Fruit fly (Drosophila melanogaster) Kc167 (cell line): Measurements from ENCODE around the gene Dfd.

Experiments used
- Myc ChIP-seq: fragments of >200 bp; optimal IDR thresholded peaks from 2 replicates; lab custom pipeline; 2017; ENCODE audit warnings: missing external identifiers
- Sin3A ChIP-seq: fragments of >200 bp; optimal IDR thresholded peaks from 2 replicates; lab custom pipeline; 2018; ENCODE audit warnings: missing external identifiers
- h ChIP-seq: fragments of >200 bp; optimal IDR thresholded peaks from 3 replicates; lab custom pipeline; 2018; ENCODE audit warnings: missing external identifiers
- insv ChIP-seq: fragments of >200 bp; optimal IDR thresholded peaks from 3 replicates; lab custom pipeline; 2018; ENCODE audit warnings: missing external identifiers
- psq ChIP-seq: fragments of >200 bp; optimal IDR thresholded peaks from 2 replicates; lab custom pipeline; 2017; ENCODE audit warnings: missing external identifiers
- ttk ChIP-seq: sonication (Bioruptor generic); optimal IDR thresholded peaks from 2 replicates; lab custom pipeline; 2017; ENCODE audit warnings: missing external identifiers

The Dfd gene

DNA sequence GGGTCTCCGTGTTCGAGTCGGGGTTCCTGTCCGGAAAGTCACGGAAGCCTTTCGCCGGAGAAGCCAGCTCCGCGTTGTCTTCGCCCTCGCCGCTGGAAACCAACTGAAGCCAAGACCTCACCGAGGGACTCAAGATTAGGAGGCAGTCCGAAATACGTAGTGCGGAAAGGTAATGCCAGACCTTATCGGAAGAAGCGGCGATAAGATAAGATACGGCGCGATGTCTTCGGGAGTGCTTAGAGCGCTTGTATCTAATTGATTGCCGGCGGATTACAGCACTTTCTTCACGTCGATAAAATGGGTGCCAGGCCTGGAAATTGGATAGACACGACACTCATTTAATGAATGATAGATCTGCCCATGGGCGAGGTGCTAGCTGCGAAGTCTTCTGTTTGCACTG, 18.2 kb downstream of the Dfd start:
- TF ChIP-seq h (lab: Kevin White, UChicago) (no peak), insv (lab: Kevin White, UChicago) (no peak), ttk (lab: Kevin White, UChicago) (no peak), Sin3A (lab: Kevin White, UChicago) (no peak), psq (lab: Kevin White, UChicago) (no peak), Myc (lab: Kevin White, UChicago) (no peak)

DNA sequence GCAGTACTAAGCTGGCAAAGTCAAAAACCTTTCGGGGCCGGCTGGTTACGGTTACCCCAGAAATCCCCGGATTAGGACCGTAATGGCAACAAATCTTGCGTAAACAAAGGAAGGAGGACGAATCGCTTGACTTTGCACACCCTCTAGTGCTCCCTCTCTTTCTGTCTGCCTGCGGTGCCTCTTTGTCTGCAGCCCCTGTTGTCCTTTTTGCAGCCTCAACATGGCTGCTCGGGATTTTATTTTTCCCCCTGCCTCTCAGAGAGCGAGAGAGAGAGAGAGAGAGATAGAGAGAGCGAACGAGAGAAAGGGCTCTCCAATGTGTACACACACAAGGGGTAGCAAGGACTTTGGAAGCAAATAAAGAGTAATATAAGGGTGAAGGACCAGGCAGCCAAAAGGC, 18.9 kb downstream of the Dfd start:
- no peak for TF ChIP-seq h (lab: Kevin White, UChicago)
- no peak for TF ChIP-seq Sin3A (lab: Kevin White, UChicago)
- no peak for TF ChIP-seq psq (lab: Kevin White, UChicago)
- no peak for TF ChIP-seq ttk (lab: Kevin White, UChicago)
- no peak for TF ChIP-seq Myc (lab: Kevin White, UChicago)
- no peak for TF ChIP-seq insv (lab: Kevin White, UChicago)

DNA sequence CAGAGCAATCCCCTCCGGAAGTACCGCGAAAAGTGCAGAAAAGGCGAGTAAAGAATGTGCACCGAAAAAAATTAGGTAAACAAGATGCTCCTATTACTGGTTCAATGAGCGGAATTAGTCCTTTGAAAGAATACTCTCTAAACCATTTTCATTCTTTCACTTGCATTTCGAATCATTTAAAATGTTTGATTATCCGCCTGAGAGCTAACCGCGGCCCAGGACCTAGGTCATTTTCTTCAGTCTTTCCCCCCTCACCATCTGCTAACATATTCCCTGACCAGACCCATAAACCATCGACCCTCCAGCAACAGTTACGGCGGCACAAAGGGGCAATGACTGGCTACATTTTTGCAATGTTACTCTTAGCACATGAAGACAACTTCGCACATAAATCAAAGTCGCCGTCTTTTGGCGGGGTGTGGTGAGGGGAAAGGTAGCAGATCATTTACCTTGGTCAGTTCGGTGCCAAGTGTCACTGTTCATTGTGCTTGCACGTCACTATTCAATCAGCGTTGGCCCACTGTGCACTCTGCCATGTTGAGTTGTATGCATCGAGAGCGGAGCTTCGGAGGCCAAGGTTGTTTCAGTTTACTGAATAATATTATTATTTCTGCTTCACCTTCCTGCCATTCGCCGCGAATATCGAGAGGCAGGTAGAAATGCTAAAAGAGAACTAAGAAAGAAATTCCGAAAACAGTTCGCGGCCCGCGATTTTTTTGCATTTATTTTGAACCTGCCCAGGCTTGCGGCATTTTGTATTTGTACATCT, 20.7 kb downstream of the Dfd start:
- no peak for TF ChIP-seq ttk (lab: Kevin White, UChicago)
- no peak for TF ChIP-seq insv (lab: Kevin White, UChicago)
- TF ChIP-seq psq (lab: Kevin White, UChicago) = no peak
- TF ChIP-seq Sin3A (lab: Kevin White, UChicago) = no peak
- TF ChIP-seq Myc (lab: Kevin White, UChicago) = no peak
- TF ChIP-seq h (lab: Kevin White, UChicago) = no peak

DNA sequence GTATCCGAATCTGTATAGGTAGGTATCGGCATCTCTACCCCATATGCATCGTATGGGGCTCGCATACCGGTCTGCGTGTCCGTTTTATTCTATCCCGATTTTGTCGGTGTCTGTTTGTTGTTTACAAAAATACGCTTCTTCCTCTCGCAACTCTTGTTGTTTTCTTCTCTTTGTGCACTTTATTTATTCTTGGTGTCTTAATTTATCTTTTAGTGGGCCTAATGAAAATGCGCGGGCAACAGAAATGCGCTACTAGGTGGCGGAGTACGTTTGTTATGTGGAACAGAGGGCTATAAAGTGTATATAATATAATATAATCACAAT, 21.2 kb downstream of the Dfd start:
- no peak for TF ChIP-seq Sin3A (lab: Kevin White, UChicago)

DNA sequence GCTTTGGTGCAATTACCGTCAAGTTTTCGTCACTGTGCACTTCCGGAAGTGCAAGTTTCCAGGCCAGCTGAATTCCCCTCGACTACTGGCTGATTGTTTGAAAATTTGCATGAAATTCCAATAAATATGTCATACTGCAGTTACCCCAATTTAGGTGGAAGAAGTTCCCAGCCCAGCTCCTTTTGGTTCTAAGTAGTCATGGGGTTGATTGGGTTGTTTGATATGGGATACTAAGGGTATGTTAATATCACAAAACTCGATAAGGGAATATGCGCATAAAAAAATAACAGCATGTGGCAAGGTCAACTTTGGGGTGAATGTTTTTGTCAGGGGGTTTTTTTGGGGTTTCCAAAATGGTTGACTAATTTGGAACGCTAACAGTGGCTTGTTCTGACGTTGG, 21.6 kb downstream of the Dfd start:
- TF ChIP-seq h (lab: Kevin White, UChicago) (no peak), Myc (lab: Kevin White, UChicago) (no peak), psq (lab: Kevin White, UChicago) (no peak), insv (lab: Kevin White, UChicago) (no peak), ttk (lab: Kevin White, UChicago) (no peak), Sin3A (lab: Kevin White, UChicago) (no peak)

DNA sequence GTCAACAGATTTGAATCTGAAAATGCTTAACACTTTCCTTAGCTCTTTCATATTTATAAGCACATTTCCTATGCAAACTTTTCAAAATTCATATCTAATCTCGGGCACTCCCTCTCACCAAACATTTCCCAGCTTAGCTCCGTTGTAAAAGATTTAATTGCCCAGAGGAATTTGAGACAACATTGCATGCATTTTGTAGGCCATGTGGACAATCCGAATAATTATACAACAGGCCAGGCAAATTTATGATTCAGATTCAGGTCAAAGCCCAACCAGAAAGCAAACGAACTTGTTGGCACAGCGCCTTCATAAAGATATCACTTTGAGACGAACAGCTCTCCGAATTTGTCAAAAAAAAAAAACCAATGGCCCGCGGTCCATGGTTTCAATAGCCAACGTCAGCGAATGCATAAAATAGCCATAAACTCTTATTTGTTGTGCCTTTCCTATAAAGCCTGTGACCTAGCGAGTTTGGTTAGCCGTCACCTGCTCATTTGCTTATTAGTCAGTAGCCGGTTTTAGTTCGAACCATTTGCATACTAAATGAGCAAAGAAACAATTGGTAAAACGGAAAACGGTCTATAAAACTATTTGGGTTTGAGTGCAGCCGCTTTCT, 22.4 kb downstream of the Dfd start:
- TF ChIP-seq insv (lab: Kevin White, UChicago) = no peak
- TF ChIP-seq ttk (lab: Kevin White, UChicago) = no peak
- no peak for TF ChIP-seq psq (lab: Kevin White, UChicago)
- no peak for TF ChIP-seq h (lab: Kevin White, UChicago)
- no peak for TF ChIP-seq Sin3A (lab: Kevin White, UChicago)
- TF ChIP-seq Myc (lab: Kevin White, UChicago) = no peak

DNA sequence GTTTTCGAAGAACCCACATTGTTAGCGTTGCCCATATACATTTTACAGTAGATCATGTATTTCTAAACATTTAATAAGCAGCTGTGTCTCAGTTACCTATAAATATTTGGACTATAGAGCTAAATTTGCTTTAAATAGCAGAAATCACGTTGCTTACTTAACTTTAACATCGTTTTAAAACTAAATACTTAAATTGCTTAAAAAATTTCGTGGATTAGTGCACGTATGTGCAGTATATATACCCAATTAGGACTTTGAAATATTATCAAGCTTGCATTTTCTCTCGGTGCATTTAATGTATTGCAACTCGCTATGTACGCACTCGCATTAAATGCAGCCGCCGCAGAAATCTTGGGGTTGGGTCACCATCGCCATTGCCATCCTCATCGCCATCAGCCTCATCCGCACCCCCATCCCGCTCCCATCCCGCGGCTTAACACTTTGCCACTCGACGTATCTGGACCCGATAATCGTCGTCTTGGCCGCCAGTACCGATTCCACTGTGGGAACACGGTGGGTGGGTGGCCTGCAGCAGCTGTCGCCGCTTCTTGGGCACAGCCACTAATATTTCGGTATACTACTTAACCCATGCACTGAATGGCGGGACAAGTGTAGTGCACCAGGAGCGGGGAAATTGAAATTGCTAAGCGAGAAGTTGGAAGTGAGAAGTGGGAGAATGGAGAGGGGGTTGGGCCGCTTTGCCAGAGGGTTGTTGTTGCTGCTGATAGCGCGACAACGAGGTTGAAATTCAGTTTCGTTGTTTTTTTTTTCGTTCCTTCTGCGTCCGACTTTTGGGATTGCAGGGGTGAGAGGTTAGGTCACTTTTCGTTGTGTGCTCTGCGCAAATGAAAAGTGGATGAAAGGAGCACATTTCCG, 23.5 kb downstream of the Dfd start:
- no peak for TF ChIP-seq ttk (lab: Kevin White, UChicago)
- no peak for TF ChIP-seq h (lab: Kevin White, UChicago)
- no peak for TF ChIP-seq Myc (lab: Kevin White, UChicago)
- no peak for TF ChIP-seq psq (lab: Kevin White, UChicago)
- TF ChIP-seq Sin3A (lab: Kevin White, UChicago) = no peak
- no peak for TF ChIP-seq insv (lab: Kevin White, UChicago)

DNA sequence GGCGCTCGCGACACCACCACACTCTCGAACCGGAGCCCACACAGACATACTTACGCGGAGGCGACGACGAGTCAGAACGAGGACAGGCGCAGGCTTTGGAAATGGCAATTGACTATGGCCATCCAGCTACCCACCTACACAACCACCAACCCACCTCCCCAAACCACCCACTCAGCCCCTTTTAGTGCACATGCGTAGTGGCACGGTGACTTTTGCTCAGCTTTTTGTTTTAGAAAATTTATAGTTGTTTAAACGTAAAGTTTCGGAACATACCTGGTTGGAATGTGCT, 24.1 kb downstream of the Dfd start:
- no peak for TF ChIP-seq Myc (lab: Kevin White, UChicago)

DNA sequence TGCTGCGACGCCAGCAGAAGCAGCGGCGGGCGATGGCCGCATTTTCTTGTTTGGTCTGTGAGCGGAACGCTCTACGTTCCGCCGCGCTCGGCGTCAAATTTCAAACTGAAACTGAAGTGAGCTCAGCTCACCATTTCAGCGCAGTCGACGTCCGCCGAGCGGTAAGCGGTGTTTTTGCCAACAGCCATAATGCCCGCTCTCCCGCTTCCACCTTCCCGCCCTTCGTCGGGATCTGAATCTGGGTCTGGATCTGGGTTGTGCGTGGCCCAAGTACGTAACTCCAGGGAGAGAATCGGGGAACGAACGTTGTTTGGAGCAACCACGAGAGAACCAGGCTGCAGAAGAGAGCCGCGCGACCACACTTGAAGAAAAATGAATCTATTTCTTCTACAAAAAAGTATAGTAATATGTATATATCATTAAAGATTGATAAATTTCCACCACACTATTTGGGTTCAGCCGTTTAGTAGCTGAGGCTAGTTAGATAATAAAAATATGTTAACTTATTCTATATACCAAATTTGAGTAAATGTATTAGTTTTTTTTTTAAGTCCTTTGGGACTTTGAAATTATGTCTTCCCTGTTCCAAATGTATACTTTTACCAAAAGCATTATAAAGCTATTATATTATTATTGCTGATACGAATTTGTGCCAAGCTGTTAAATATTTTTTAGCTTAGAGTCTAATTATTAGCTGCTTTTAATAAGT, 24.8 kb downstream of the Dfd start:
- TF ChIP-seq ttk (lab: Kevin White, UChicago) (no peak), Myc (lab: Kevin White, UChicago) (no peak), h (lab: Kevin White, UChicago) (no peak), psq (lab: Kevin White, UChicago) (no peak), Sin3A (lab: Kevin White, UChicago) (no peak), insv (lab: Kevin White, UChicago) (no peak)

DNA sequence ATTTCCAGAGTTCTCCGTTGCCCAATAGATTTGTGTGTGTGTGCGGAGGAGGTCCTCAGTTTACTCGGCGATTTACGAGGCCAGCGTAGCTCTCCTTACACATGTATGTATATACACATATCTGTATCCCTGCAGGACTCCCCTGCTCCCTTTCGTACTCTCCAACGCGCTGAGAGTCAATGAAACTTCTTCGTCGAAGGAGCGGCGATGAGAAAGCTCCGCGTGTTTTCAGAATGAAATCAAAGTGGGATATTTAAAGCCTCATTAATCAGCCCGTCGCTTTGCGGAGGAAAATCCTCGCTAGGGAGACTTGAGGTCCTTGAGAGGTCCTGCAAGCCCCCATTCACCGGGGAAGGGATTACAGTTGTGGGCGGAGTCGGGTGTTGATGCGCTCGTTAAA, 25.6 kb downstream of the Dfd start:
- TF ChIP-seq Sin3A (lab: Kevin White, UChicago) (no peak), insv (lab: Kevin White, UChicago) (no peak), ttk (lab: Kevin White, UChicago) (no peak), psq (lab: Kevin White, UChicago) (no peak), h (lab: Kevin White, UChicago) (no peak), Myc (lab: Kevin White, UChicago) (no peak)
